Fruit fly (Drosophila melanogaster): ENCODE measurements around the gene CrebA.

Gene CrebA

DNA sequence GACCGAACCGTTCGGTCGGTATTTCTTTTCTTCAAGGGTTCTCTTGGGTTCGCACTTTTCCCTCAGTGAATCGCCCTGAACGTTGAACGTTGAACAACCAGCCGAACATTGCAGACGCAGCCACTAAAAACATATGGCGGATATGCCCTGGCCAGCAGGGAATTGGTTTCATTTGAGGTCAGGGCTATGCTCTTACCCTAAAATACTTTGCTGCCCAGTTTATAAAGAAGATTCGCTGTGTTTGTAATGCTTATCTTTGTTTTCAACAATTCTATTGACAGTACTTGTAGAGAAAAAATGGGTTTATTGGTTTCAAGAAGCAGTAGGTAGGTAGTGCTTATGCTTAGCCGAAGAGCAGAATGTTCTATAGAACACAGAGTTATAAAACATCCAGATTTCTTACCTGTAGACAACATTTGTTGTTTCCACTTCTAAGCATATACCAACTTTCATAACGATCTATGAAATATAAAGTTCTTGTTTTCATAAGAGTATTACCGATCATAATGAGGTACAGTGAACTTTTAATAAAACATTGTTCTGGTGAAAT lies 60.1 kb downstream of the CrebA start (continued):
- TF ChIP-seq tup (GFP tag; optimal IDR thresholded peaks at IDR 0.05) (no peak), CG12236 (GFP tag; optimal IDR thresholded peaks at IDR 0.05) (no peak)

DNA sequence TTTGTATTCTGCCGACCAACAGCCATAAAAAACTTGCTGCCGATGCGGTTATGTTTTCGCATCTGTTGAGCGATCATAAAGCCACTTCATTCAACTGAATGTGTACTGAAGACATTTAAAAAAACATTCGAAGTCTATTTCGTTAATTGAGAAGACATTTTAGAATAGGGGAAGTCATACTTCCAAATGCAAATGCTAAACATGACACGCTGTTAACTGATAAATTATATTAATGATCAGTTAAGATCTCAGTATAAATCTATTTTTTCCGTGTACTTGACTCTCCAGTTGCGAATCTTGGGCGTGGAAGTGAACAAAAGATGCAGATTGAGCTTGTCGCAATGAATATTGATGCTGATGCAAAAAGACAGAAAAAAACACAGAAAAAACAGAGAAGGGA lies 60.8 kb downstream of the CrebA start:
- TF ChIP-seq grn (GFP tag; optimal IDR thresholded peaks at IDR 0.05) (no peak), pan (optimal IDR thresholded peaks at IDR 0.05) (no peak), pan (GFP tag; optimal IDR thresholded peaks at IDR 0.05 in 1 of 2, IDR thresholded peaks at IDR 0.05 in 1 of 2) (peak in 1 of 2 experiments; percentile 4), CG15479 (GFP tag; optimal IDR thresholded peaks at IDR 0.05) (peak; percentile 19)

DNA sequence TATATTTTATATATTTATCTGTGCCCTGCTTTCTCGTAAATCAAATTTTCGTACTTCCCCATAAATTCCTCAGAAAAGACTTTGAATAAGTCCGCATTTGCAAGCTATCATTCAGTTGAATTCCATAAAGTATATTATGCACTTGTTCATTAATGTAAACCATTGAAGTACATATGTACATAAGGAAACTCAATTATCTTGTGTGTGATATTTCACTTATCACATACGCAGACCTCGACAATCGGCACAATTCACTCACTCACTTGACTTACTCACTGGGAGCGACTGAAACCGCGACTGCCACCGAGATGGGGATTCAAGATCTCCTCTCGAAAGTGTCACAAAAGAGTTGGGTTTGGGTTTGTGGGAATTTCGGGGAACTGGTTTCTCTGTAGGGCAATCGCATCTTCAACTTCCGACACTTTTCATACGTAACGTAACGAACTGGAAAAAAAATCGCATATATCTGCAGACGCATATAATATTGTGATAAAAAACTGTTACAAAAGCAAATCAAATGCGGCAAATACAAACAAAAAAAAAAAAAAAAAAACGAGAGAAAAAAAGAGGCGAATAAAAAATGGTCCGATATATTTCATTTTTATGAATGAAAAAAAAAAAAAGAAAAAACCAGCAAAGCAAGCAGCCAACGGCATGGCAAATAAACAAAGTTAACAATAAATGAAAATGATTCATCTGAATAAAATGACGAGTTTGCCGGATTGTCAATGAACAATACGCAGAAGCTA lies 62.0 kb downstream of the CrebA start:
- no peak for TF ChIP-seq CG14441 (GFP tag; IDR thresholded peaks at IDR 0.05)
- no peak for TF ChIP-seq HLH4C (GFP tag; IDR thresholded peaks at IDR 0.05; ENCODE audit: partially characterized antibody)
- no peak for TF ChIP-seq bcd (GFP tag; optimal IDR thresholded peaks at IDR 0.05)
- no peak for TF ChIP-seq dati (GFP tag; IDR thresholded peaks at IDR 0.05)
- TF ChIP-seq nmo (GFP tag; optimal IDR thresholded peaks at IDR 0.05): no peak
- no peak for TF ChIP-seq h (optimal IDR thresholded peaks at IDR 0.05)
- no peak for TF ChIP-seq CG2129 (GFP tag; IDR thresholded peaks at IDR 0.05; ENCODE audit: partially characterized antibody)
- peak; percentile 61 for TF ChIP-seq HHEX (GFP tag; optimal IDR thresholded peaks at IDR 0.05)
- TF ChIP-seq tna (GFP tag; IDR thresholded peaks at IDR 0.05; ENCODE audit: partially characterized antibody): no peak
- TF ChIP-seq sima (GFP tag; optimal IDR thresholded peaks at IDR 0.05): no peak
- TF ChIP-seq CG12219 (GFP tag; optimal IDR thresholded peaks at IDR 0.05): peak; percentile 49
- no peak for TF ChIP-seq Bteb2 (GFP tag; optimal IDR thresholded peaks at IDR 0.05)
- no peak for TF ChIP-seq Hr78 (GFP tag; optimal IDR thresholded peaks at IDR 0.05)
- no peak for TF ChIP-seq hkb (optimal IDR thresholded peaks at IDR 0.05)
- TF ChIP-seq hkb (GFP tag; IDR thresholded peaks at IDR 0.05): peak; percentile 59
- TF ChIP-seq Nf-YA (GFP tag; IDR thresholded peaks at IDR 0.05): peak; percentile 45; the same call in 1 of the 2 replicates
- TF ChIP-seq Opbp (GFP tag; IDR thresholded peaks at IDR 0.05; ENCODE audit: partially characterized antibody): no peak
- TF ChIP-seq CG9876 (GFP tag; optimal IDR thresholded peaks at IDR 0.05): no peak
- no peak for TF ChIP-seq lilli (GFP tag; optimal IDR thresholded peaks at IDR 0.05)
- no peak for TF ChIP-seq bigmax (GFP tag; optimal IDR thresholded peaks at IDR 0.05)
- no peak for TF ChIP-seq D19A (tag; optimal IDR thresholded peaks at IDR 0.05)
- no peak for TF ChIP-seq gro (GFP tag; optimal IDR thresholded peaks at IDR 0.05)
- TF ChIP-seq dimm (GFP tag; IDR thresholded peaks at IDR 0.05): no peak
- TF ChIP-seq sob (GFP tag; IDR thresholded peaks at IDR 0.05): peak; percentile 16; the same call in 1 of the 2 replicates
- TF ChIP-seq jigr1 (GFP tag; IDR thresholded peaks at IDR 0.05): no peak
- no peak for TF ChIP-seq az2 (GFP tag; optimal IDR thresholded peaks at IDR 0.05)
- TF ChIP-seq CG18599 (GFP tag; optimal IDR thresholded peaks at IDR 0.05): peak; percentile 21
- peak; percentile 16 for TF ChIP-seq CG13296 (GFP tag; optimal IDR thresholded peaks at IDR 0.05)
- no peak for TF ChIP-seq hbn (GFP tag; IDR thresholded peaks at IDR 0.05; ENCODE audit: partially characterized antibody)
- TF ChIP-seq Sry-δ (GFP tag; optimal IDR thresholded peaks at IDR 0.05): no peak
- no peak for TF ChIP-seq Dref (GFP tag; IDR thresholded peaks at IDR 0.05)
- no peak for TF ChIP-seq Neu2 (GFP tag; optimal IDR thresholded peaks at IDR 0.05; ENCODE audit: borderline replicate concordance)
- no peak for TF ChIP-seq Atf-2 (GFP tag; optimal IDR thresholded peaks at IDR 0.05)
- peak; percentile 51; the same call in 1 of the 3 replicates for TF ChIP-seq otp (GFP tag; IDR thresholded peaks at IDR 0.05)
- peak; percentile 9 for TF ChIP-seq sug (tag; optimal IDR thresholded peaks at IDR 0.05)
- TF ChIP-seq sisA (GFP tag; IDR thresholded peaks at IDR 0.05): no peak
- no peak for TF ChIP-seq gce (GFP tag; IDR thresholded peaks at IDR 0.05)
- no peak for TF ChIP-seq CG33557 (GFP tag; optimal IDR thresholded peaks at IDR 0.05)
- TF ChIP-seq YL-1 (GFP tag; optimal IDR thresholded peaks at IDR 0.05): no peak
- TF ChIP-seq D (optimal IDR thresholded peaks at IDR 0.05): no peak
- TF ChIP-seq D (GFP tag; optimal IDR thresholded peaks at IDR 0.05): no peak

Data from whole organism, embryonic.